Worm (Caenorhabditis elegans) whole organism, early embryonic: ENCODE measurements around the gene nhr-32.

Experiments used
- B0310.2 ChIP-seq: sonication (generic microtip); optimal IDR thresholded peaks from 2 replicates; lab custom pipeline; 2016; ENCODE audit warnings: mild to moderate bottlenecking, missing genetic modification characterization, missing compliant biosample characterization
- F13C5.2 ChIP-seq: sonication (generic microtip); optimal IDR thresholded peaks from 2 replicates; lab custom pipeline; 2017; ENCODE audit warnings: mild to moderate bottlenecking, missing genetic modification characterization, inconsistent platforms, missing compliant biosample characterization
- aly-1 ChIP-seq: sonication (generic microtip); optimal IDR thresholded peaks from 2 replicates; lab custom pipeline; 2016; ENCODE audit warnings: missing genetic modification characterization, missing compliant biosample characterization
- ama-1 ChIP-seq: fragments of 150-350 bp; optimal IDR thresholded peaks from 2 replicates; lab custom pipeline; 2014
- ceh-13 ChIP-seq: fragments of 200-800 bp; sonication (Bioruptor generic); optimal IDR thresholded peaks from 2 replicates; lab custom pipeline; 2018; ENCODE audit warnings: mild to moderate bottlenecking, missing genetic modification characterization, missing compliant biosample characterization
- ceh-36 ChIP-seq: sonication (generic microtip); optimal IDR thresholded peaks from 2 replicates; lab custom pipeline; 2016; ENCODE audit warnings: missing genetic modification characterization, inconsistent platforms, missing compliant biosample characterization
- ets-7 ChIP-seq: sonication (generic microtip); optimal IDR thresholded peaks from 2 replicates; lab custom pipeline; 2016; ENCODE audit warnings: missing genotype, missing genetic modification characterization, missing compliant biosample characterization
- flt-1 ChIP-seq: fragments of 200-800 bp; sonication (Bioruptor generic); IDR thresholded peaks from 2 replicates; pipeline ENCODE4 v1.3.6; 2022; ENCODE audit warnings: missing genetic modification characterization, missing compliant biosample characterization
- hmbx-1 ChIP-seq: sonication (generic microtip); optimal IDR thresholded peaks from 2 replicates; lab custom pipeline; 2016; ENCODE audit warnings: mild to moderate bottlenecking, missing genetic modification characterization, missing compliant biosample characterization
- hmg-4 ChIP-seq: fragments of 200-800 bp; sonication (Bioruptor generic); optimal IDR thresholded peaks from 2 replicates; lab custom pipeline; 2018; ENCODE audit warnings: mild to moderate bottlenecking, missing genetic modification characterization, missing compliant biosample characterization
- hnd-1 ChIP-seq: sonication (generic microtip); optimal IDR thresholded peaks from 2 replicates; lab custom pipeline; 2016; ENCODE audit warnings: missing genetic modification characterization, missing compliant biosample characterization
- pes-1 ChIP-seq: fragments of 200-800 bp; sonication (Bioruptor generic); IDR thresholded peaks from 2 replicates; pipeline ENCODE4 v1.3.6; 2022; ENCODE audit warnings: missing genetic modification reagents, missing genetic modification characterization, missing compliant biosample characterization
- scrt-1 ChIP-seq: fragments of 200-800 bp; sonication (Bioruptor generic); IDR thresholded peaks from 2 replicates; pipeline ENCODE4 v1.3.6; 2022; ENCODE audit warnings: missing genetic modification characterization, missing compliant biosample characterization
- sea-1 ChIP-seq: fragments of 200-800 bp; sonication (Bioruptor generic); conservative IDR thresholded peaks from 2 replicates; pipeline ENCODE4 v1.3.6; 2022; ENCODE audit warnings: missing genetic modification characterization, missing compliant biosample characterization
- tbx-11 ChIP-seq: fragments of 200-800 bp; sonication (Bioruptor generic); IDR thresholded peaks from 2 replicates; pipeline ENCODE4 v1.3.6; 2022; ENCODE audit warnings: missing genetic modification characterization, missing compliant biosample characterization
- tbx-37 ChIP-seq: fragments of 200-800 bp; sonication (Bioruptor generic); conservative IDR thresholded peaks from 2 replicates; pipeline ENCODE4 v1.3.6; 2022; ENCODE audit warnings: missing genetic modification reagents, missing genetic modification characterization, missing compliant biosample characterization
- tra-4 ChIP-seq: sonication (generic microtip); optimal IDR thresholded peaks from 2 replicates; lab custom pipeline; 2017; ENCODE audit warnings: missing genetic modification characterization, missing compliant biosample characterization

Gene nhr-32

ce11 chrX:13303357-13303756 lies 51.6 kb downstream of the nhr-32 start, which contains the start of gene srd-42:
Gene srd-42, minus strand, starts transcription at chrX:13303457.
- no peak for TF ChIP-seq B0310.2 (tag; lab: Kevin White, UChicago)
- no peak for TF ChIP-seq hnd-1
- TF ChIP-seq tbx-11 (GFP tag; lab: Robert Waterston, UW), result no peak
- TF ChIP-seq hmbx-1 (tag; lab: Kevin White, UChicago), result no peak
- TF ChIP-seq ama-1 (lab: Kevin White, UChicago), result no peak
- TF ChIP-seq tra-4 (tag; lab: Kevin White, UChicago), result no peak

DNA sequence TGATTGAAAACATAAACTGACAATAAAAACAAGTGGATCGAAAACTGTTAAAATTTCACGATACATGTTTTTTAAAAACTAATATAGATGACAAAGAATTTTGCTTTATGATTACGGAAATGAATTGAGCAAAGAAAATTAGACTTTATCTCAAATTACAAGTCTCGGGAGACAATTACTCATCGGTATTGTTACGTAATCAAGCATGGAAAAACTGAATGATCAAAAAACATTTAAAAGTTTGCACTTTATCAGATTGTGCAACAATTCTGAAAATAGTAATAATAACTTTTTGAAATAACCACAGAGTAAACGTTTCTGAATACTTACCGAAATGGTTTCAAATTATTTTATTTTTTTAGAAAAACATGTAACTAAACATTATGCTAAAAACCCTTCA lies 54.0 kb downstream of the nhr-32 start, which contains the start of gene srd-43:
srd-43 (minus strand) TSS at position 66 of the 400 bp plus-strand sequence.
- no peak for TF ChIP-seq ama-1 (lab: Kevin White, UChicago)
- TF ChIP-seq aly-1 (tag; lab: Kevin White, UChicago), result no peak
- no peak for TF ChIP-seq tbx-11 (GFP tag; lab: Robert Waterston, UW)
- TF ChIP-seq B0310.2 (tag; lab: Kevin White, UChicago), result no peak
- no peak for TF ChIP-seq ceh-13 (GFP tag; lab: Kevin White, UChicago)
- TF ChIP-seq scrt-1, result no peak
- no peak for TF ChIP-seq hmg-4 (GFP tag; lab: Kevin White, UChicago)
- TF ChIP-seq hmbx-1 (tag; lab: Kevin White, UChicago), result no peak
- no peak for TF ChIP-seq tra-4 (tag; lab: Kevin White, UChicago)
- TF ChIP-seq ceh-36, result no peak
- no peak for TF ChIP-seq flt-1 (GFP tag; lab: Robert Waterston, UW)
- TF ChIP-seq ets-7 (tag; lab: Kevin White, UChicago), result no peak
- no peak for TF ChIP-seq pes-1 (GFP tag; lab: Robert Waterston, UW)
- no peak for TF ChIP-seq sea-1 (GFP tag; lab: Robert Waterston, UW)
- TF ChIP-seq F13C5.2 (tag; lab: Kevin White, UChicago), result no peak
- TF ChIP-seq tbx-37 (GFP tag; lab: Robert Waterston, UW), result no peak
